Fruit fly (Drosophila melanogaster): Measurements from ENCODE around the gene CG1316.

Gene CG1316

DNA sequence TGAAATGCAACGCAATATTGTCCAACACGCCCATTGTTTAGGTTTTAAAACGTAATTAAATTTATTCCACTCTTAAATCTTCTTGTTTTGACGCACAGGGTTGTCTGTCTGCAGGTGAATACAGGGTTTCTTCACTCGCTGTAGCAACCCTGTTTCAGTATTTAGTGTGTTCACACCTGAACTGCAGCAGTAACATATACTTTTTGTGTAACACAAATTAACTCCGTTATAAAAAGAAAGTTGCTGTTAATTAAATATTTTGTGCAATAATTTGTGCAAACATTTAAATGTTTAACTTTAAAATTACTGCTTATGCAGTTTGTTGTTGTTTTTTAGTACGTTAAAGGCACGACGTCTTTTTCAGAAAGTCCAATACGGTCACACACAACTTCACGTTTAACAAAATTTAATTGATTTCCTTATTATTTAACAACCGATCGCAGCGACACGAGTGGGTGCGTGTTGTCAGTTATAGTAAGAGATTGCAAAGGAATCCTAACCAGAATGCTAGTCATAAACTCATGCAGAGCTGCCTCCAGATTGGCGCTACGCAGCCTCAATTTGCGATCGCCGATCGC lies 8.6 kb downstream of the CG1316 start, which contains the start of the genes CG15012 and Fdx2 (continued):
- TF ChIP-seq CG3065 (GFP tag; optimal IDR thresholded peaks at IDR 0.05), result no peak
- peak; percentile 20 for TF ChIP-seq CG4854 (GFP tag; optimal IDR thresholded peaks at IDR 0.05)
- no peak for TF ChIP-seq CG7987 (GFP tag; optimal IDR thresholded peaks at IDR 0.05)
- no peak for TF ChIP-seq CG2875 (GFP tag; optimal IDR thresholded peaks at IDR 0.05)
- TF ChIP-seq Ravus (GFP tag; IDR thresholded peaks at IDR 0.05), result no peak
- TF ChIP-seq hth (optimal IDR thresholded peaks at IDR 0.05), result no peak
- TF ChIP-seq chm (GFP tag; IDR thresholded peaks at IDR 0.05), result no peak
- peak; percentile 97 for TF ChIP-seq CG2116 (GFP tag; optimal IDR thresholded peaks at IDR 0.05)
- TF ChIP-seq CG2129 (GFP tag; IDR thresholded peaks at IDR 0.05; ENCODE audit: partially characterized antibody), result no peak
- no peak for TF ChIP-seq toy (GFP tag; IDR thresholded peaks at IDR 0.05)
- TF ChIP-seq CG11456 (GFP tag; IDR thresholded peaks at IDR 0.05), result no peak
- no peak for TF ChIP-seq cato (GFP tag; optimal IDR thresholded peaks at IDR 0.05; ENCODE audit: borderline replicate concordance)
- peak; percentile 77 for TF ChIP-seq Ets65A (GFP tag)
- TF ChIP-seq CG13775 (GFP tag; optimal IDR thresholded peaks at IDR 0.05), result peak; percentile 24
- no peak for TF ChIP-seq Atf6 (GFP tag; IDR thresholded peaks at IDR 0.05)
- TF ChIP-seq jing (GFP tag; optimal IDR thresholded peaks at IDR 0.05), result no peak
- TF ChIP-seq HLHmδ (GFP tag; optimal IDR thresholded peaks at IDR 0.05), result no peak
- no peak for TF ChIP-seq Meics (GFP tag; optimal IDR thresholded peaks at IDR 0.05)
- no peak for TF ChIP-seq CG14667 (GFP tag; IDR thresholded peaks at IDR 0.05)
- no peak for TF ChIP-seq crc (GFP tag; optimal IDR thresholded peaks at IDR 0.05)
- TF ChIP-seq shn (GFP tag; optimal IDR thresholded peaks at IDR 0.05), result no peak
- TF ChIP-seq hkb (optimal IDR thresholded peaks at IDR 0.05), result no peak
- no peak for TF ChIP-seq hkb (GFP tag; IDR thresholded peaks at IDR 0.05)
- TF ChIP-seq stwl (tag; optimal IDR thresholded peaks at IDR 0.05), result peak; percentile 97
- TF ChIP-seq CG16815 (GFP tag; optimal IDR thresholded peaks at IDR 0.05), result no peak
- no peak for TF ChIP-seq gt (GFP tag; IDR thresholded peaks at IDR 0.05)
- TF ChIP-seq pros (GFP tag; optimal IDR thresholded peaks at IDR 0.05), result no peak
- peak; percentile 52 for TF ChIP-seq CG15601 (tag; optimal IDR thresholded peaks at IDR 0.05)
- no peak for TF ChIP-seq CG31224 (GFP tag; IDR thresholded peaks at IDR 0.05)
- no peak for TF ChIP-seq Trl (optimal IDR thresholded peaks at IDR 0.05)
- TF ChIP-seq Trl (GFP tag; optimal IDR thresholded peaks at IDR 0.05), result no peak
- TF ChIP-seq CG11093 (GFP tag; IDR thresholded peaks at IDR 0.05), result no peak
- no peak for TF ChIP-seq CG17385 (GFP tag; optimal IDR thresholded peaks at IDR 0.05)
- no peak for TF ChIP-seq Hr39 (optimal IDR thresholded peaks at IDR 0.05)
- no peak for TF ChIP-seq Ada2b (GFP tag; IDR thresholded peaks at IDR 0.05)
- TF ChIP-seq ap (GFP tag; IDR thresholded peaks at IDR 0.05), result no peak
- no peak for TF ChIP-seq Hmr (GFP tag; optimal IDR thresholded peaks at IDR 0.05)
- no peak for TF ChIP-seq Bgb (GFP tag; IDR thresholded peaks at IDR 0.05; ENCODE audit: partially characterized antibody)
- no peak for TF ChIP-seq CG8765 (GFP tag; IDR thresholded peaks at IDR 0.05)
- peak; percentile 61 for TF ChIP-seq zen (tag; optimal IDR thresholded peaks at IDR 0.05)
- no peak for TF ChIP-seq gcm2 (GFP tag; optimal IDR thresholded peaks at IDR 0.05)
- TF ChIP-seq Atf-2 (GFP tag; optimal IDR thresholded peaks at IDR 0.05), result no peak
- TF ChIP-seq CG4730 (GFP tag; IDR thresholded peaks at IDR 0.05), result no peak
- no peak for TF ChIP-seq Ssrp (tag; optimal IDR thresholded peaks at IDR 0.05)
- no peak for TF ChIP-seq Hr51 (GFP tag; optimal IDR thresholded peaks at IDR 0.05)
- no peak for TF ChIP-seq Kr (GFP tag; optimal IDR thresholded peaks at IDR 0.05)
- TF ChIP-seq Dref (GFP tag; IDR thresholded peaks at IDR 0.05), result peak; percentile 33; the same call in 1 of the 2 replicates
- TF ChIP-seq Side (GFP tag; optimal IDR thresholded peaks at IDR 0.05), result no peak
- no peak for TF ChIP-seq sob (GFP tag; IDR thresholded peaks at IDR 0.05)
- no peak for TF ChIP-seq CG5245 (GFP tag; optimal IDR thresholded peaks at IDR 0.05)
- TF ChIP-seq CTCF (GFP tag; optimal IDR thresholded peaks at IDR 0.05), result peak; percentile 19
- no peak for TF ChIP-seq tap (tag; optimal IDR thresholded peaks at IDR 0.05)
- TF ChIP-seq Optix (GFP tag; IDR thresholded peaks at IDR 0.05), result no peak
- TF ChIP-seq CG18262 (tag; optimal IDR thresholded peaks at IDR 0.05), result peak; percentile 40
